Worm (Caenorhabditis elegans): ENCODE results near the gene Y54G2A.73.

Gene Y54G2A.73

ce11 chrIV:2982443-2982842 is 26.2 kb downstream of the Y54G2A.73 start:
- TF ChIP-seq unc-42 (tag; optimal IDR thresholded peaks at IDR 0.05) = peak; percentile 96
- TF ChIP-seq ttx-3 (tag; optimal IDR thresholded peaks at IDR 0.05) = no peak
- peak; percentile 23 for TF ChIP-seq ceh-31 (tag; optimal IDR thresholded peaks at IDR 0.05)

- TF ChIP-seq ceh-9 (tag; optimal IDR thresholded peaks at IDR 0.05) = no peak
- TF ChIP-seq tbx-7 (tag; optimal IDR thresholded peaks at IDR 0.05) = no peak
- TF ChIP-seq hlh-30 (tag; optimal IDR thresholded peaks at IDR 0.05; ENCODE audit: insufficient read depth) = no peak
- TF ChIP-seq ahr-1 (tag; optimal IDR thresholded peaks at IDR 0.05) = no peak
- TF ChIP-seq fkh-6 (tag; optimal IDR thresholded peaks at IDR 0.05) = no peak
Measured at ce11 chrIV:2978384-2978783, 30.3 kb downstream of the Y54G2A.73 start, which contains the start of gene lad-2. TSS of gene lad-2 (minus strand) at chrIV:2978484.

- TF ChIP-seq C08G9.2 (tag; optimal IDR thresholded peaks at IDR 0.05) (peak; percentile 12), hlh-6 (tag; optimal IDR thresholded peaks at IDR 0.05) (no peak), ceh-14 (tag; optimal IDR thresholded peaks at IDR 0.05) (no peak)
Measured at ce11 chrIV:2971060-2971459, 37.6 kb downstream of the Y54G2A.73 start.

- TF ChIP-seq ceh-2 (tag; optimal IDR thresholded peaks at IDR 0.05) = no peak
- TF ChIP-seq sox-2 (GFP tag; IDR thresholded peaks at IDR 0.05) = no peak
- TF ChIP-seq C08G9.2 (tag; optimal IDR thresholded peaks at IDR 0.05) = no peak
- no peak for TF ChIP-seq unc-3 (GFP tag; conservative IDR thresholded peaks at IDR 0.05)
- TF ChIP-seq unc-3 (tag; optimal IDR thresholded peaks at IDR 0.05) = no peak
- TF ChIP-seq che-1 (tag; optimal IDR thresholded peaks at IDR 0.05) = no peak
- TF ChIP-seq pqm-1 (tag; optimal IDR thresholded peaks at IDR 0.05) = no peak
- no peak for TF ChIP-seq K02D7.2 (tag; optimal IDR thresholded peaks at IDR 0.05)
- TF ChIP-seq ama-1 (optimal IDR thresholded peaks at IDR 0.05) = no peak
- TF ChIP-seq ceh-34 (tag; optimal IDR thresholded peaks at IDR 0.05) = no peak
Measured at ce11 chrIV:2969399-2969990, 39.2 kb downstream of the Y54G2A.73 start, which contains the start of gene Y54G2A.57. TSS of gene Y54G2A.57 (plus strand) at chrIV:2969940.

- no peak for TF ChIP-seq fax-1 (tag; optimal IDR thresholded peaks at IDR 0.05)
- TF ChIP-seq hlh-30 (tag; optimal IDR thresholded peaks at IDR 0.05; ENCODE audit: insufficient read depth) = no peak
- no peak for TF ChIP-seq unc-86 (tag; optimal IDR thresholded peaks at IDR 0.05)
Measured at ce11 chrIV:2966884-2967283, 41.8 kb downstream of the Y54G2A.73 start.

- no peak for TF ChIP-seq hlh-30 (tag; optimal IDR thresholded peaks at IDR 0.05; ENCODE audit: insufficient read depth)
- TF ChIP-seq ceh-24 (tag; optimal IDR thresholded peaks at IDR 0.05) = no peak
- no peak for TF ChIP-seq pha-4 (tag; optimal IDR thresholded peaks at IDR 0.05)
- no peak for TF ChIP-seq sox-2 (GFP tag; IDR thresholded peaks at IDR 0.05)
- TF ChIP-seq hlh-8 (tag; optimal IDR thresholded peaks at IDR 0.05) = no peak
- TF ChIP-seq K02D7.2 (tag; optimal IDR thresholded peaks at IDR 0.05) = no peak
Measured at ce11 chrIV:2960242-2960641, 48.5 kb downstream of the Y54G2A.73 start.

- TF ChIP-seq unc-42 (tag; optimal IDR thresholded peaks at IDR 0.05) = peak; percentile 29
- TF ChIP-seq pag-3 (tag; optimal IDR thresholded peaks at IDR 0.05; ENCODE audit: borderline replicate concordance) = no peak
Measured at ce11 chrIV:2959798-2960197, 48.9 kb downstream of the Y54G2A.73 start, which contains the start of gene ser-6. TSS of gene ser-6 (plus strand) at chrIV:2960098.
